Fruit fly (Drosophila melanogaster) whole organism, prepupa: ENCODE data around the gene CG34355.

Experiments used
- Blimp-1 ChIP-seq: fragments of 200-800 bp; sonication (Bioruptor generic); optimal IDR thresholded peaks from 3 replicates; lab custom pipeline; 2017; ENCODE audit warnings: missing biosample characterization, missing genetic modification characterization, mild to moderate bottlenecking, moderate library complexity, missing genetic modification reagents
- CG10631 ChIP-seq: fragments of 200-800 bp; sonication (Bioruptor generic); optimal IDR thresholded peaks from 2 replicates; lab custom pipeline; 2016; ENCODE audit warnings: missing biosample characterization, missing genetic modification characterization
- CG10669 ChIP-seq: fragments of 200-800 bp; sonication (Bioruptor generic); optimal IDR thresholded peaks from 3 replicates; lab custom pipeline; 2018; ENCODE audit warnings: missing biosample characterization, mild to moderate bottlenecking, missing genetic modification characterization, moderate library complexity
- CG11294 ChIP-seq: fragments of 200-800 bp; sonication (Bioruptor generic); IDR thresholded peaks from 2 replicates; pipeline ENCODE4 v1.3.6; 2022; ENCODE audit warnings: missing biosample characterization, missing genetic modification characterization
- CG11902 ChIP-seq: fragments of 200-800 bp; sonication (Bioruptor generic); optimal IDR thresholded peaks from 3 replicates; lab custom pipeline; 2016; ENCODE audit warnings: missing biosample characterization, missing genetic modification characterization
- CG15336 ChIP-seq: fragments of 200-800 bp; sonication (Bioruptor generic); IDR thresholded peaks from 2 replicates; pipeline ENCODE4 v1.3.6; 2022; ENCODE audit warnings: missing biosample characterization, missing genetic modification characterization
- CG1621 ChIP-seq: fragments of 200-800 bp; sonication (Bioruptor generic); optimal IDR thresholded peaks from 3 replicates; lab custom pipeline; 2018; ENCODE audit warnings: missing biosample characterization, mild to moderate bottlenecking, missing genetic modification characterization
- CG16779 ChIP-seq: fragments of 200-800 bp; sonication (Bioruptor generic); optimal IDR thresholded peaks from 3 replicates; lab custom pipeline; 2017; ENCODE audit warnings: missing biosample characterization, mild to moderate bottlenecking, missing genetic modification characterization
- CG31627 ChIP-seq: fragments of 200-800 bp; sonication (Bioruptor generic); optimal IDR thresholded peaks from 3 replicates; lab custom pipeline; 2016; ENCODE audit warnings: missing biosample characterization, missing genetic modification characterization
- CG34406 ChIP-seq: fragments of 200-800 bp; sonication (Bioruptor generic); optimal IDR thresholded peaks from 3 replicates; lab custom pipeline; 2016; ENCODE audit warnings: missing biosample characterization, missing genetic modification characterization
- CG3919 ChIP-seq: fragments of 200-800 bp; sonication (Bioruptor generic); optimal IDR thresholded peaks from 3 replicates; lab custom pipeline; 2016; ENCODE audit warnings: missing biosample characterization, missing genetic modification characterization
- CG6163 ChIP-seq: fragments of 200-800 bp; sonication (Bioruptor generic); IDR thresholded peaks from 3 replicates; pipeline ENCODE4 v1.3.6; 2022; ENCODE audit warnings: missing biosample characterization, missing genetic modification characterization
- CG6276 ChIP-seq: fragments of 200-800 bp; sonication (Bioruptor generic); optimal IDR thresholded peaks from 2 replicates; lab custom pipeline; 2017; ENCODE audit warnings: missing biosample characterization, mild to moderate bottlenecking, missing genetic modification characterization
- CG6792 ChIP-seq: fragments of 200-800 bp; sonication (Bioruptor generic); optimal IDR thresholded peaks from 3 replicates; lab custom pipeline; 2016; ENCODE audit warnings: missing biosample characterization, missing genetic modification characterization
- CG6808 ChIP-seq: fragments of 200-800 bp; sonication (Bioruptor generic); optimal IDR thresholded peaks from 3 replicates; lab custom pipeline; 2017; ENCODE audit warnings: missing biosample characterization, missing genetic modification characterization, mild to moderate bottlenecking, moderate library complexity, missing genetic modification reagents
- CG7368 ChIP-seq: fragments of 200-800 bp; sonication (Bioruptor generic); optimal IDR thresholded peaks from 3 replicates; lab custom pipeline; 2016; ENCODE audit warnings: missing biosample characterization, missing genetic modification characterization
- CG8119 ChIP-seq: fragments of 200-800 bp; sonication (Bioruptor generic); IDR thresholded peaks from 3 replicates; pipeline ENCODE4 v1.3.6; 2022; ENCODE audit warnings: missing biosample characterization, missing genetic modification characterization
- CG8632 ChIP-seq: fragments of 200-800 bp; sonication (Bioruptor generic); optimal IDR thresholded peaks from 3 replicates; lab custom pipeline; 2016; ENCODE audit warnings: missing biosample characterization, missing genetic modification characterization
- CG9139 ChIP-seq: fragments of 200-800 bp; sonication (Bioruptor generic); optimal IDR thresholded peaks from 3 replicates; lab custom pipeline; 2017; ENCODE audit warnings: missing biosample characterization, mild to moderate bottlenecking, missing genetic modification characterization
- Eip75B ChIP-seq: fragments of 200-800 bp; sonication (Bioruptor generic); optimal IDR thresholded peaks from 3 replicates; lab custom pipeline; 2016; ENCODE audit warnings: missing biosample characterization, missing genetic modification characterization
- Eip93F ChIP-seq: fragments of 200-800 bp; sonication (Bioruptor generic); optimal IDR thresholded peaks from 2 replicates; lab custom pipeline; 2016; ENCODE audit warnings: missing biosample characterization, mild to moderate bottlenecking, missing genetic modification characterization
- Ets21C ChIP-seq: fragments of 200-800 bp; sonication (Bioruptor generic); optimal IDR thresholded peaks from 3 replicates; lab custom pipeline; 2016; ENCODE audit warnings: missing biosample characterization, missing genetic modification characterization
- Hr38 ChIP-seq: sonication (Bioruptor generic); optimal IDR thresholded peaks from 2 replicates; lab custom pipeline; 2016; ENCODE audit warnings: missing biosample characterization, missing genetic modification characterization
- Hr39 ChIP-seq: fragments of 200-800 bp; sonication (Bioruptor generic); optimal IDR thresholded peaks from 2 replicates; lab custom pipeline; 2016; ENCODE audit warnings: missing biosample characterization, missing genetic modification characterization
- Hr4 ChIP-seq: fragments of 200-800 bp; sonication (Bioruptor generic); optimal IDR thresholded peaks from 3 replicates; lab custom pipeline; 2016; ENCODE audit warnings: missing biosample characterization, missing genetic modification characterization
- Lpt ChIP-seq: fragments of 200-800 bp; sonication (Bioruptor generic); optimal IDR thresholded peaks from 3 replicates; lab custom pipeline; 2016; ENCODE audit warnings: missing biosample characterization, missing genetic modification characterization
- Met ChIP-seq: fragments of 200-800 bp; sonication (Bioruptor generic); optimal IDR thresholded peaks from 3 replicates; lab custom pipeline; 2016; ENCODE audit warnings: missing biosample characterization, missing genetic modification characterization
- Smox ChIP-seq: fragments of 200-800 bp; sonication (Bioruptor generic); optimal IDR thresholded peaks from 3 replicates; lab custom pipeline; 2016; ENCODE audit warnings: missing biosample characterization, missing genetic modification characterization
- Sox102F ChIP-seq: fragments of 200-800 bp; sonication (Bioruptor generic); optimal IDR thresholded peaks from 2 replicates; lab custom pipeline; 2016; ENCODE audit warnings: missing biosample characterization, mild to moderate bottlenecking, missing genetic modification characterization
- Sox14 ChIP-seq: fragments of 200-800 bp; sonication (Bioruptor generic); optimal IDR thresholded peaks from 3 replicates; lab custom pipeline; 2016; ENCODE audit warnings: missing biosample characterization, missing genetic modification characterization
- achi ChIP-seq: fragments of 200-800 bp; sonication (Bioruptor generic); optimal IDR thresholded peaks from 3 replicates; lab custom pipeline; 2016; ENCODE audit warnings: missing biosample characterization, missing genetic modification characterization
- dac ChIP-seq: fragments of 200-800 bp; sonication (Bioruptor generic); optimal IDR thresholded peaks from 2 replicates; lab custom pipeline; 2017; ENCODE audit warnings: missing biosample characterization, mild to moderate bottlenecking, missing genetic modification characterization
- dsx ChIP-seq: fragments of 200-800 bp; optimal IDR thresholded peaks from 3 replicates; lab custom pipeline; 2019; ENCODE audit warnings: missing biosample characterization, mild to moderate bottlenecking, missing genetic modification characterization, moderate library complexity; ENCODE audit not compliant: poor library complexity, severe bottlenecking
- eg ChIP-seq: fragments of 200-800 bp; sonication (Bioruptor generic); IDR thresholded peaks from 3 replicates; pipeline ENCODE4 v1.3.6; 2022; ENCODE audit warnings: missing biosample characterization, missing genetic modification characterization
- fd59A ChIP-seq: fragments of 200-800 bp; sonication (Bioruptor generic); optimal IDR thresholded peaks from 2 replicates; lab custom pipeline; 2017; ENCODE audit warnings: missing biosample characterization, mild to moderate bottlenecking, missing genetic modification characterization, missing genetic modification reagents
- fkh ChIP-seq: fragments of 200-800 bp; sonication (Bioruptor generic); optimal IDR thresholded peaks from 3 replicates; lab custom pipeline; 2017; ENCODE audit warnings: missing biosample characterization, mild to moderate bottlenecking, missing genetic modification characterization, moderate library complexity
- net ChIP-seq: fragments of 200-800 bp; sonication (Bioruptor generic); optimal IDR thresholded peaks from 3 replicates; lab custom pipeline; 2016; ENCODE audit warnings: missing biosample characterization, missing genetic modification characterization
- pdm3 ChIP-seq: fragments of 200-800 bp; sonication (Bioruptor generic); optimal IDR thresholded peaks from 3 replicates; lab custom pipeline; 2016; ENCODE audit warnings: missing biosample characterization, missing genetic modification characterization
- salr ChIP-seq, 2 experiments: fragments of 200-800 bp; sonication (Bioruptor generic); optimal IDR thresholded peaks; 3 replicates each; lab custom pipeline; 2016 to 2018; ENCODE audit warnings: missing biosample characterization in 2 of 2, missing genetic modification characterization in 2 of 2, mild to moderate bottlenecking in 1 of 2
- spab ChIP-seq: fragments of 200-800 bp; sonication (Bioruptor generic); optimal IDR thresholded peaks from 2 replicates; lab custom pipeline; 2017; ENCODE audit warnings: missing biosample characterization, mild to moderate bottlenecking, missing genetic modification characterization, missing genetic modification reagents
- ss ChIP-seq, 2 experiments: fragments of 200-800 bp; sonication (Bioruptor generic); optimal IDR thresholded peaks; 2 replicates in 1 of 2; 3 replicates in 1 of 2; lab custom pipeline; 2017 to 2018; ENCODE audit warnings: mild to moderate bottlenecking in 2 of 2, missing biosample characterization in 2 of 2, missing genetic modification characterization in 2 of 2, moderate library complexity in 1 of 2
- svp ChIP-seq: fragments of 200-800 bp; sonication (Bioruptor generic); peaks from one replicate; lab custom pipeline; 2016; ENCODE audit warnings: missing biosample characterization, missing genetic modification characterization
- topi ChIP-seq: fragments of 200-800 bp; sonication (Bioruptor generic); optimal IDR thresholded peaks from 3 replicates; lab custom pipeline; 2016; ENCODE audit warnings: missing biosample characterization, missing genetic modification characterization
- vri ChIP-seq: fragments of 200-800 bp; sonication (Bioruptor generic); optimal IDR thresholded peaks from 3 replicates; lab custom pipeline; 2016; ENCODE audit warnings: missing biosample characterization, mild to moderate bottlenecking, missing genetic modification characterization

CG34355 gene

dm6 chr3R:23783961-23784360 lies 19.7 kb upstream of the CG34355 start (continued):
- no peak for TF ChIP-seq fkh (GFP tag; lab: Kevin White, UChicago)
- peak; percentile 86 for TF ChIP-seq fd59A (GFP tag; lab: Kevin White, UChicago)
- TF ChIP-seq CG11902 (GFP tag; lab: Kevin White, UChicago), result peak; percentile 66
- peak; percentile 77 for TF ChIP-seq CG31627
- TF ChIP-seq ss (GFP tag; optimal IDR thresholded peaks at IDR 0.05; lab: Kevin White, UChicago), result peak; percentile 86 to 87
- peak; percentile 87 for TF ChIP-seq achi
- TF ChIP-seq CG8119 (GFP tag; lab: Robert Waterston, UW), result peak; percentile 90
- peak; percentile 84 for TF ChIP-seq CG34406 (GFP tag; lab: Kevin White, UChicago)
- TF ChIP-seq CG11294, result peak; percentile 65
- peak; percentile 1 for TF ChIP-seq Blimp-1
- TF ChIP-seq Sox14 (GFP tag; lab: Kevin White, UChicago), result peak; percentile 89
- no peak for TF ChIP-seq Hr38
- peak; percentile 83 for TF ChIP-seq dsx (GFP tag; lab: Kevin White, UChicago)
- peak; percentile 86 for TF ChIP-seq topi (GFP tag; lab: Kevin White, UChicago)
- peak; percentile 85 for TF ChIP-seq Met (GFP tag; lab: Kevin White, UChicago)
- peak; percentile 78 for TF ChIP-seq Sox102F (GFP tag; lab: Kevin White, UChicago)
- peak; percentile 75 for TF ChIP-seq Smox (GFP tag; lab: Kevin White, UChicago)

- TF ChIP-seq CG11294, result no peak
- TF ChIP-seq CG3919 (GFP tag; lab: Kevin White, UChicago), result peak; percentile 16
- peak; percentile 91 for TF ChIP-seq Blimp-1
- no peak for TF ChIP-seq Lpt (GFP tag; lab: Kevin White, UChicago)
- TF ChIP-seq svp (GFP tag; lab: Kevin White, UChicago), result no peak
- TF ChIP-seq Eip93F, result no peak
- no peak for TF ChIP-seq Smox (GFP tag; lab: Kevin White, UChicago)
- TF ChIP-seq vri, result no peak
- TF ChIP-seq salr (GFP tag; optimal IDR thresholded peaks at IDR 0.05; lab: Kevin White, UChicago), result no peak
- peak; percentile 38 for TF ChIP-seq CG6276
- TF ChIP-seq CG9139 (GFP tag; lab: Kevin White, UChicago), result peak; percentile 20
- peak; percentile 26 for TF ChIP-seq spab
- TF ChIP-seq Ets21C, result no peak
- no peak for TF ChIP-seq CG6792 (GFP tag; lab: Kevin White, UChicago)
- TF ChIP-seq CG1621 (tag; lab: Kevin White, UChicago), result no peak
- TF ChIP-seq ss (GFP tag; optimal IDR thresholded peaks at IDR 0.05; lab: Kevin White, UChicago), result peak; percentile 36 to 56
- peak; percentile 55 for TF ChIP-seq CG6808
These were observed 18.6 kb upstream of the CG34355 start for dm6 chr3R:23784925-23785680.

DNA sequence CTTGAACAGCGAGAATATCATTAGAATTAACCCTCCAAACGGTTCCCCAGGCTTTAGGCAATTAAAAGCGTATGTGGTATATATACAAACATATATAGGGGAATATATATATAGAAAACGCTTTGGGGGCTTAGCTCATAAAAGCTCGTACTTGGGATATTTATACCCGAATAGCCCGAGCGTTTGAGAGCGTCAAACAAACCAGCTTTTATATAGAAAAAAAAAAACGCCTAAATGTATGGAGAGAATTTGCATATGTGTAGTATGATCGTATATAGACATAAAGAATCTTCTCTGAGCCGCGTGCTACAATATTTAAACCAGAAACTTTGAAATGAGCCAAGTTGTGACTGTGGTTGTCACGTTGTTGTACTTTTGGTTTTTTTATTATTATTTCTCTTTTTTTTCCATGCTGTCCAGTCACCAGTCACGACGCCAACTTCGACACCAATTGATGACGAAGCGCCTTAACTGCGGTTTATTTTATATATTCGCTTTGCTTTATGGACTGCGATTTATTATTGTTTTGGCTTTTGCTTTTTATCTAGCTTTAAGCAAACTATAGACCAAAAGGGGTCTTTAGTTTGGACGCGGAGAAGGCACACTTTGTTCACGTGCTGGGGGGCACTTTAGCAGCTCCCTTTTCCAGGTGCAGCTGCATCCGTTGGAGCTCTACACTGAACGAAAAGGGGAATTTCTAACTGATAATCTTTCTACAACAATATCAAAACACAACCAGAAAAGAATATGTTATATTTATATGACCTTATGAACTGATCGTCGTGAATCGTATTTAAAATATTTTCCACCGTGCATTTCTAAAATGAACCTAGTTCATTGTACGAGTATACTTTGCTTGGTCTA lies 16.7 kb upstream of the CG34355 start:
- peak; percentile 12 for TF ChIP-seq pdm3 (GFP tag; lab: Kevin White, UChicago)
- TF ChIP-seq CG10669 (GFP tag; lab: Kevin White, UChicago), result peak; percentile 40
- peak; percentile 34 for TF ChIP-seq CG10631 (GFP tag; lab: Kevin White, UChicago)
- TF ChIP-seq CG15336 (GFP tag; lab: Robert Waterston, UW), result peak; percentile 13; the same call in 1 of the 2 replicates
- TF ChIP-seq CG8119 (GFP tag; lab: Robert Waterston, UW), result 0 out of 3 replicates have a peak, but pooled peaks have one; percentile 24
- TF ChIP-seq CG3919 (GFP tag; lab: Kevin White, UChicago), result peak; percentile 83
- TF ChIP-seq CG7368, result peak; percentile 65
- peak; percentile 42 for TF ChIP-seq Eip75B (GFP tag; lab: Kevin White, UChicago)
- no peak for TF ChIP-seq dac
- peak; percentile 25 for TF ChIP-seq Hr4 (GFP tag; lab: Kevin White, UChicago)
- no peak for TF ChIP-seq topi (GFP tag; lab: Kevin White, UChicago)
- peak; percentile 1 to 88 for TF ChIP-seq ss (GFP tag; optimal IDR thresholded peaks at IDR 0.05; lab: Kevin White, UChicago)
- TF ChIP-seq CG8632, result no peak
- peak; percentile 44 for TF ChIP-seq net (GFP tag; lab: Kevin White, UChicago)
- TF ChIP-seq CG6276, result peak; percentile 46
- peak; percentile 49; the same call in 1 of the 2 replicates for TF ChIP-seq CG11294
- peak; percentile 18 for TF ChIP-seq CG1621 (tag; lab: Kevin White, UChicago)
- TF ChIP-seq CG16779 (tag; lab: Kevin White, UChicago), result no peak
- TF ChIP-seq salr (GFP tag; optimal IDR thresholded peaks at IDR 0.05; lab: Kevin White, UChicago), result peak; percentile 7 to 27
- TF ChIP-seq Hr39 (GFP tag; lab: Kevin White, UChicago), result no peak
- TF ChIP-seq CG9139 (GFP tag; lab: Kevin White, UChicago), result peak; percentile 5
- TF ChIP-seq eg (GFP tag; lab: Robert Waterston, UW), result peak; percentile 73
- TF ChIP-seq Lpt (GFP tag; lab: Kevin White, UChicago), result no peak
- peak; percentile 85 for TF ChIP-seq CG6163 (GFP tag; lab: Robert Waterston, UW)
